Fruit fly (Drosophila melanogaster) whole organism, embryonic: ENCODE results near the gene CG15152.

Source experiments
- Abd-B ChIP-seq: fragments of 200-800 bp; sonication (Bioruptor generic); optimal IDR thresholded peaks from 2 replicates; lab custom pipeline; 2018; ENCODE audit warnings: missing biosample characterization, mild to moderate bottlenecking, missing genetic modification characterization, moderate library complexity
- Adf1 ChIP-seq: fragments of 200-800 bp; sonication (Bioruptor generic); IDR thresholded peaks from 2 replicates; pipeline ENCODE4 v1.3.6; 2022; ENCODE audit warnings: missing biosample characterization, missing genetic modification characterization
- CG1024 ChIP-seq: fragments of 200-800 bp; sonication (Bioruptor generic); IDR thresholded peaks from 2 replicates; pipeline ENCODE4 v1.3.6; 2022; ENCODE audit warnings: missing biosample characterization, missing genetic modification characterization
- CG10979 ChIP-seq: fragments of 200-800 bp; sonication (Bioruptor generic); optimal IDR thresholded peaks from 2 replicates; lab custom pipeline; 2018; ENCODE audit warnings: missing biosample characterization, mild to moderate bottlenecking, missing genetic modification characterization, moderate library complexity
- CG11093 ChIP-seq: fragments of 200-800 bp; sonication (Bioruptor generic); IDR thresholded peaks from 3 replicates; pipeline ENCODE4 v1.3.6; 2022; ENCODE audit warnings: missing biosample characterization, missing genetic modification characterization
- CG1233 ChIP-seq: fragments of 200-800 bp; sonication (Bioruptor generic); optimal IDR thresholded peaks from 4 replicates; lab custom pipeline; 2018; ENCODE audit warnings: missing biosample characterization, mild to moderate bottlenecking, missing genetic modification characterization
- CG12942 ChIP-seq: fragments of 200-800 bp; sonication (Bioruptor generic); optimal IDR thresholded peaks from 3 replicates; lab custom pipeline; 2016; ENCODE audit warnings: missing biosample characterization, missing genetic modification characterization
- CG13287 ChIP-seq: fragments of 200-800 bp; sonication (Bioruptor generic); IDR thresholded peaks from 2 replicates; pipeline ENCODE4 v1.3.6; 2022; ENCODE audit warnings: missing biosample characterization, missing genetic modification characterization; ENCODE audit not compliant: partially characterized antibody
- CG14710 ChIP-seq: fragments of 200-800 bp; sonication (Bioruptor generic); optimal IDR thresholded peaks from 3 replicates; lab custom pipeline; 2019; ENCODE audit warnings: missing biosample characterization, mild to moderate bottlenecking, missing genetic modification characterization, moderate library complexity
- CG15073 ChIP-seq: fragments of 200-800 bp; sonication (Bioruptor generic); optimal IDR thresholded peaks from 2 replicates; lab custom pipeline; 2016; ENCODE audit warnings: missing biosample characterization, missing genetic modification characterization
- CG16813 ChIP-seq: fragments of 200-800 bp; sonication (Bioruptor generic); IDR thresholded peaks from 3 replicates; pipeline ENCODE4 v1.3.6; 2022; ENCODE audit warnings: missing biosample characterization, missing genetic modification characterization; ENCODE audit not compliant: partially characterized antibody
- CG17359 ChIP-seq: fragments of 200-800 bp; sonication (Bioruptor generic); optimal IDR thresholded peaks from 3 replicates; lab custom pipeline; 2018; ENCODE audit warnings: missing biosample characterization, mild to moderate bottlenecking, missing genetic modification characterization, moderate library complexity
- CG17361 ChIP-seq: fragments of 200-800 bp; sonication (Bioruptor generic); IDR thresholded peaks from 3 replicates; pipeline ENCODE4 v1.3.6; 2022; ENCODE audit warnings: missing biosample characterization, missing genetic modification characterization
- CG17912 ChIP-seq: fragments of 200-800 bp; sonication (Bioruptor generic); optimal IDR thresholded peaks from 2 replicates; lab custom pipeline; 2018; ENCODE audit warnings: missing biosample characterization, mild to moderate bottlenecking, missing genetic modification characterization
- CG33557 ChIP-seq: fragments of 200-800 bp; sonication (Bioruptor generic); optimal IDR thresholded peaks from 2 replicates; lab custom pipeline; 2019; ENCODE audit warnings: missing biosample characterization, mild to moderate bottlenecking, missing genetic modification characterization, moderate library complexity
- CG3407 ChIP-seq: fragments of 200-800 bp; sonication (Bioruptor generic); optimal IDR thresholded peaks from 2 replicates; lab custom pipeline; 2018; ENCODE audit warnings: missing biosample characterization, mild to moderate bottlenecking, missing genetic modification characterization
- CG4360 ChIP-seq: fragments of 200-800 bp; sonication (Bioruptor generic); IDR thresholded peaks from 2 replicates; pipeline ENCODE4 v1.3.6; 2022; ENCODE audit warnings: missing biosample characterization, missing genetic modification characterization
- CG4820 ChIP-seq: fragments of 200-800 bp; sonication (Bioruptor generic); optimal IDR thresholded peaks from 3 replicates; lab custom pipeline; 2016; ENCODE audit warnings: missing biosample characterization, missing genetic modification characterization
- CG5180 ChIP-seq: fragments of 200-800 bp; sonication (Bioruptor generic); optimal IDR thresholded peaks from 3 replicates; lab custom pipeline; 2017; ENCODE audit warnings: missing biosample characterization, missing genetic modification characterization, mild to moderate bottlenecking, moderate library complexity, missing genetic modification reagents
- CG6854 ChIP-seq: fragments of 200-800 bp; sonication (Bioruptor generic); optimal IDR thresholded peaks from 3 replicates; lab custom pipeline; 2017; ENCODE audit warnings: missing biosample characterization, mild to moderate bottlenecking, missing genetic modification characterization
- CG7372 ChIP-seq: fragments of 200-800 bp; sonication (Bioruptor generic); IDR thresholded peaks from 2 replicates; pipeline ENCODE4 v1.3.6; 2022; ENCODE audit warnings: missing biosample characterization, missing genetic modification characterization
- CG9215 ChIP-seq: fragments of 200-800 bp; sonication (Bioruptor generic); IDR thresholded peaks from 2 replicates; pipeline ENCODE4 v1.3.6; 2022; ENCODE audit warnings: missing biosample characterization, missing genetic modification characterization
- CrebB ChIP-seq: fragments of 200-800 bp; sonication (Bioruptor generic); optimal IDR thresholded peaks from 3 replicates; lab custom pipeline; 2018; ENCODE audit warnings: missing biosample characterization, mild to moderate bottlenecking, missing genetic modification characterization
- Doc3 ChIP-seq: fragments of 200-800 bp; sonication (Bioruptor generic); IDR thresholded peaks from 3 replicates; pipeline ENCODE4 v1.3.6; 2022; ENCODE audit warnings: missing biosample characterization, missing genetic modification characterization; ENCODE audit not compliant: partially characterized antibody
- Elba2 ChIP-seq: fragments of 200-800 bp; sonication (Bioruptor generic); optimal IDR thresholded peaks from 3 replicates; lab custom pipeline; 2016; ENCODE audit warnings: missing biosample characterization, missing genetic modification characterization
- Gug ChIP-seq: fragments of 200-800 bp; sonication (Bioruptor generic); IDR thresholded peaks from 4 replicates; pipeline ENCODE4 v1.3.6; 2022; ENCODE audit warnings: missing biosample characterization, missing genetic modification characterization
- Hr39 ChIP-seq: fragments of >200 bp; optimal IDR thresholded peaks from 2 replicates; lab custom pipeline; 2017
- Lpt ChIP-seq: fragments of >200 bp; optimal IDR thresholded peaks from 2 replicates; lab custom pipeline; 2018; ENCODE audit warnings: missing biosample characterization, missing genetic modification characterization
- Neu2 ChIP-seq: fragments of 200-800 bp; sonication (Bioruptor generic); optimal IDR thresholded peaks from 3 replicates; lab custom pipeline; 2016; ENCODE audit warnings: missing biosample characterization, missing genetic modification characterization, borderline replicate concordance
- Oaz ChIP-seq: fragments of 200-800 bp; sonication (Bioruptor generic); IDR thresholded peaks from 2 replicates; pipeline ENCODE4 v1.3.6; 2022; ENCODE audit warnings: missing biosample characterization, missing genetic modification characterization
- Poxn ChIP-seq: fragments of 200-800 bp; sonication (Bioruptor generic); IDR thresholded peaks from 2 replicates; pipeline ENCODE4 v1.3.6; 2022; ENCODE audit warnings: missing biosample characterization, missing genetic modification characterization
- Xrp1 ChIP-seq: fragments of 200-800 bp; sonication (Bioruptor generic); IDR thresholded peaks from 2 replicates; pipeline ENCODE4 v1.3.6; 2022; ENCODE audit warnings: missing biosample characterization, missing genetic modification characterization
- aop ChIP-seq: fragments of 200-800 bp; sonication (Bioruptor generic); IDR thresholded peaks from 2 replicates; pipeline ENCODE4 v1.3.6; 2022; ENCODE audit warnings: missing biosample characterization, missing genetic modification characterization
- bbx ChIP-seq: fragments of 200-800 bp; sonication (Bioruptor generic); IDR thresholded peaks from 2 replicates; pipeline ENCODE4 v1.3.6; 2022; ENCODE audit warnings: missing biosample characterization, missing genetic modification characterization; ENCODE audit not compliant: partially characterized antibody
- bowl ChIP-seq: fragments of 200-800 bp; sonication (Bioruptor generic); IDR thresholded peaks from 2 replicates; pipeline ENCODE4 v1.3.6; 2022; ENCODE audit warnings: missing biosample characterization, missing genetic modification characterization
- chif ChIP-seq, 2 experiments: fragments of 200-800 bp; sonication (Bioruptor generic); optimal IDR thresholded peaks; 3 replicates each; lab custom pipeline; 2016; ENCODE audit warnings: missing biosample characterization in 2 of 2, missing genetic modification characterization in 2 of 2
- da ChIP-seq: fragments of 200-800 bp; sonication (Bioruptor generic); optimal IDR thresholded peaks from 2 replicates; lab custom pipeline; 2016; ENCODE audit warnings: missing biosample characterization, missing genetic modification characterization
- dpn ChIP-seq, 2 experiments: fragments of 200-800 bp; sonication (Bioruptor generic); optimal IDR thresholded peaks; 3 replicates each; lab custom pipeline; 2016; ENCODE audit warnings: missing biosample characterization in 2 of 2, missing genetic modification characterization in 2 of 2
- emc ChIP-seq: fragments of 200-800 bp; sonication (Bioruptor generic); optimal IDR thresholded peaks from 2 replicates; lab custom pipeline; 2016; ENCODE audit warnings: missing biosample characterization, missing genetic modification characterization
- hbn ChIP-seq: fragments of 200-800 bp; sonication (Bioruptor generic); IDR thresholded peaks from 2 replicates; pipeline ENCODE4 v1.3.6; 2022; ENCODE audit warnings: missing biosample characterization, missing genetic modification characterization; ENCODE audit not compliant: partially characterized antibody
- mam ChIP-seq: fragments of 200-800 bp; sonication (Bioruptor generic); optimal IDR thresholded peaks from 3 replicates; lab custom pipeline; 2016; ENCODE audit warnings: missing biosample characterization, missing genetic modification characterization
- nerfin-1 ChIP-seq: fragments of 200-800 bp; sonication (Bioruptor generic); optimal IDR thresholded peaks from 3 replicates; lab custom pipeline; 2019; ENCODE audit warnings: missing biosample characterization, mild to moderate bottlenecking, missing genetic modification characterization, moderate library complexity
- oc ChIP-seq: fragments of 200-800 bp; sonication (Bioruptor generic); optimal IDR thresholded peaks from 2 replicates; lab custom pipeline; 2018; ENCODE audit warnings: missing biosample characterization, mild to moderate bottlenecking, missing genetic modification characterization, moderate library complexity
- org-1 ChIP-seq: fragments of 200-800 bp; sonication (Bioruptor generic); optimal IDR thresholded peaks from 2 replicates; lab custom pipeline; 2017; ENCODE audit warnings: missing biosample characterization, missing genetic modification characterization
- pfk ChIP-seq: fragments of 200-800 bp; sonication (Bioruptor generic); optimal IDR thresholded peaks from 2 replicates; lab custom pipeline; 2018; ENCODE audit warnings: missing biosample characterization, mild to moderate bottlenecking, missing genetic modification characterization, moderate library complexity
- run ChIP-seq: fragments of 200-800 bp; sonication (Bioruptor generic); optimal IDR thresholded peaks from 3 replicates; lab custom pipeline; 2018; ENCODE audit warnings: missing biosample characterization, mild to moderate bottlenecking, missing genetic modification characterization
- shn ChIP-seq: fragments of 200-800 bp; sonication (Bioruptor generic); optimal IDR thresholded peaks from 3 replicates; lab custom pipeline; 2016; ENCODE audit warnings: missing biosample characterization, missing genetic modification characterization
- wek ChIP-seq: fragments of 200-800 bp; sonication (Bioruptor generic); optimal IDR thresholded peaks from 3 replicates; lab custom pipeline; 2018; ENCODE audit warnings: missing biosample characterization, mild to moderate bottlenecking, missing genetic modification characterization, moderate library complexity
- yki ChIP-seq: fragments of >200 bp; optimal IDR thresholded peaks from 3 replicates; lab custom pipeline; 2018
- zf30C ChIP-seq: fragments of 200-800 bp; sonication (Bioruptor generic); optimal IDR thresholded peaks from 3 replicates; lab custom pipeline; 2018; ENCODE audit warnings: missing biosample characterization, mild to moderate bottlenecking, missing genetic modification characterization

Gene CG15152

DNA sequence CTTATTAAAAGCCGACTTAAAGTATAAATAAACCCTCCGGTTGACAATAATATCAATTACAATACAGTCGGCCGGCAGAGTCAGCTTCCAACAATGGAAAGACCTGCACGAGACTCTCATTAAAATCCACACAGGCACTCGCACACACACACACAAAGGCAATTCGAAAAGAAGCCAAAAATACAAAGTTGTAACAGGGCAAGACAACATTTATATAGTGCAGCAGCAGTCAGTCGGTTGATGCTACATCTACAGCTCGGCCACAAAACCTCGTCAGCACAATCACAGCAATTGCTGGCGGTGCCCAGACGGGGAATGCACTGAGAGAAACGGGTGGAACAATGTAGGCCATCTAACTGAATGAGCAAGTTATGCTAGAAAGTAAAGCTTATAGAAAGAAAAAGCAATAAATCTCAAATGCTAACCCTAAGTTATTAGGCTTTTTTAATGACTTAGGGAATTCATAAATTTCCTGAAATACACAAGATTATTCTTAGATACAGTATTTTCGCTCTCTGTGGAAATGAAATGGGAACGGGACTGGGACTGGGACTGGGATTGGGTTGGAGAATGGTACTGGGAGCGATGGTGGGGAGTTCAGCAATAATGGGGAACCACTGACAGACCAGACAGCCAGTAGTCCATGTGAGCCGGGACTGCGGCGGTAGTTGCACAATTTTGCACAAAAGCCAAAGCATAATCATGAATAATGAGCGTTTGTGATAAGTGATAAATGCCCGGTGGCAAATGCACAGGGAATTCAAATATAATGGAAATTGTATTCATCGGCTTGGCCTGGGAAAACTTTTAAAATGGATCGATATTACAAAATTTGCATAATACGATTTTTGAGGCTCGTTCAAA is 7.3 kb downstream of the CG15152 start (continued):
- peak; percentile 22 for TF ChIP-seq CG1233 (GFP tag; lab: Kevin White, UChicago)
- no peak for TF ChIP-seq Elba2
- TF ChIP-seq Doc3 (GFP tag; lab: Robert Waterston, UW) = no peak
- no peak for TF ChIP-seq CG15073
- peak; percentile 57 for TF ChIP-seq Abd-B (GFP tag; lab: Kevin White, UChicago)
- TF ChIP-seq Hr39 (lab: Kevin White, UChicago) = no peak
- TF ChIP-seq CG3407 (GFP tag; lab: Kevin White, UChicago) = peak; percentile 5
- TF ChIP-seq CG12942 (GFP tag; lab: Kevin White, UChicago) = no peak
- TF ChIP-seq Xrp1 (GFP tag; lab: Robert Waterston, UW) = peak; percentile 64
- TF ChIP-seq emc (GFP tag; lab: Kevin White, UChicago) = no peak
- peak; percentile 51 for TF ChIP-seq mam (GFP tag; lab: Kevin White, UChicago)
- no peak for TF ChIP-seq bowl
- no peak for TF ChIP-seq CG17359
- TF ChIP-seq Lpt (GFP tag; lab: Kevin White, UChicago) = no peak
- no peak for TF ChIP-seq CG16813 (GFP tag; lab: Robert Waterston, UW)
- no peak for TF ChIP-seq bbx (GFP tag; lab: Robert Waterston, UW)
- no peak for TF ChIP-seq hbn (GFP tag; lab: Robert Waterston, UW)
- TF ChIP-seq Gug (GFP tag; lab: Robert Waterston, UW) = peak; percentile 36; the same call in 2 of the 4 replicates
- TF ChIP-seq CG13287 = no peak
- peak; percentile 10 for TF ChIP-seq CG5180 (GFP tag; lab: Kevin White, UChicago)
- peak; percentile 33 to 36 for TF ChIP-seq dpn (GFP tag; optimal IDR thresholded peaks at IDR 0.05; lab: Kevin White, UChicago)
- peak; percentile 40 for TF ChIP-seq org-1 (GFP tag; lab: Kevin White, UChicago)
- peak; percentile 52 for TF ChIP-seq CG9215
- peak; percentile 7 for TF ChIP-seq shn (GFP tag; lab: Kevin White, UChicago)
- no peak for TF ChIP-seq Oaz (GFP tag; lab: Robert Waterston, UW)
- TF ChIP-seq nerfin-1 (tag; lab: Kevin White, UChicago) = no peak
- TF ChIP-seq CG10979 (tag; lab: Kevin White, UChicago) = no peak
- 0 out of 2 replicates have a peak, but pooled peaks have one; percentile 10 for TF ChIP-seq CG7372 (GFP tag; lab: Robert Waterston, UW)
- TF ChIP-seq da (GFP tag; lab: Kevin White, UChicago) = no peak
- TF ChIP-seq Poxn = no peak
- TF ChIP-seq CG14710 (tag; lab: Kevin White, UChicago) = no peak
- no peak for TF ChIP-seq CG17361 (GFP tag; lab: Robert Waterston, UW)
- no peak for TF ChIP-seq run (tag; lab: Kevin White, UChicago)
- no peak for TF ChIP-seq aop (GFP tag; lab: Robert Waterston, UW)
- no peak for TF ChIP-seq CG11093 (GFP tag; lab: Robert Waterston, UW)
- no peak for TF ChIP-seq yki
- TF ChIP-seq CrebB (tag; lab: Kevin White, UChicago) = no peak
- no peak for TF ChIP-seq CG33557 (GFP tag; lab: Kevin White, UChicago)
- no peak for TF ChIP-seq CG6854 (GFP tag; lab: Kevin White, UChicago)
- TF ChIP-seq CG4820 = peak; percentile 60
- no peak for TF ChIP-seq wek
- TF ChIP-seq Adf1 (GFP tag; lab: Robert Waterston, UW) = no peak
- no peak for TF ChIP-seq CG1024
- TF ChIP-seq Neu2 (GFP tag; lab: Kevin White, UChicago) = no peak
- no peak for TF ChIP-seq oc (tag; lab: Kevin White, UChicago)
- TF ChIP-seq pfk (GFP tag; lab: Kevin White, UChicago) = no peak
- TF ChIP-seq CG17912 (GFP tag; lab: Kevin White, UChicago) = no peak
- TF ChIP-seq chif (GFP tag; optimal IDR thresholded peaks at IDR 0.05; lab: Kevin White, UChicago) = peak; percentile 28 to 35
- no peak for TF ChIP-seq zf30C (GFP tag; lab: Kevin White, UChicago)
- no peak for TF ChIP-seq CG4360 (GFP tag; lab: Robert Waterston, UW)
